Worm (Caenorhabditis elegans) whole organism, L1 larva: ENCODE results near the gene kreg-1.

Experiments used
- C04F5.9 ChIP-seq: sonication (generic microtip); optimal IDR thresholded peaks from 2 replicates; lab custom pipeline; 2016; ENCODE audit warnings: missing genetic modification characterization, missing compliant biosample characterization
- C16A3.4 ChIP-seq: fragments of 150-350 bp; optimal IDR thresholded peaks from 2 replicates; lab custom pipeline; 2014; ENCODE audit warnings: missing biosample characterization, missing genetic modification characterization
- C34B4.2 ChIP-seq: sonication (generic microtip); optimal IDR thresholded peaks from 2 replicates; lab custom pipeline; 2017; ENCODE audit warnings: mild to moderate bottlenecking, missing genetic modification characterization, missing compliant biosample characterization
- aly-2 ChIP-seq: fragments of 150-350 bp; optimal IDR thresholded peaks from 2 replicates; lab custom pipeline; 2014; ENCODE audit warnings: missing biosample characterization, missing genetic modification characterization
- ama-1 ChIP-seq: fragments of 150-350 bp; optimal IDR thresholded peaks from 2 replicates; lab custom pipeline; 2014
- blmp-1 ChIP-seq: fragments of 150-350 bp; optimal IDR thresholded peaks from 2 replicates; lab custom pipeline; 2014; ENCODE audit warnings: missing biosample characterization, missing genetic modification characterization
- ceh-63 ChIP-seq: fragments of 200-800 bp; sonication (Bioruptor generic); optimal IDR thresholded peaks from 2 replicates; lab custom pipeline; 2018; ENCODE audit warnings: mild to moderate bottlenecking, missing genetic modification characterization, missing compliant biosample characterization
- ceh-8 ChIP-seq: fragments of 200-800 bp; sonication (Bioruptor generic); optimal IDR thresholded peaks from 2 replicates; lab custom pipeline; 2018; ENCODE audit warnings: mild to moderate bottlenecking, missing genetic modification characterization, moderate library complexity, missing compliant biosample characterization
- ceh-82 ChIP-seq, 3 experiments: fragments of 150-350 bp in 1 of 3; sonication (generic microtip) in 2 of 3; optimal IDR thresholded peaks; 2 replicates each; lab custom pipeline; 2014 to 2017; ENCODE audit warnings: missing biosample characterization in 3 of 3, missing genetic modification characterization in 3 of 3
- ces-1 ChIP-seq: fragments of 150-350 bp; optimal IDR thresholded peaks from 2 replicates; lab custom pipeline; 2014; ENCODE audit warnings: missing biosample characterization, missing genetic modification reagents, missing genetic modification characterization
- efl-1 ChIP-seq, 4 experiments: fragments of 150-350 bp; optimal IDR thresholded peaks in 3 of 4; peaks in 1 of 4; 1 replicate in 1 of 4; 2 replicates in 3 of 4; lab custom pipeline; 2014; ENCODE audit warnings: missing biosample characterization in 2 of 4, missing genetic modification characterization in 2 of 4, missing genetic modification reagents in 2 of 4
- efl-3 ChIP-seq: fragments of 200-800 bp; sonication (Bioruptor generic); optimal IDR thresholded peaks from 2 replicates; lab custom pipeline; 2018; ENCODE audit warnings: mild to moderate bottlenecking, missing genetic modification characterization, missing compliant biosample characterization
- egl-13 ChIP-seq: sonication (generic microtip); optimal IDR thresholded peaks from 2 replicates; lab custom pipeline; 2016; ENCODE audit warnings: missing genotype, missing genetic modification reagents, missing genetic modification characterization, missing compliant biosample characterization
- egl-27 ChIP-seq, 2 experiments: fragments of 150-350 bp in 1 of 2; sonication (generic microtip); optimal IDR thresholded peaks; 3 replicates each; lab custom pipeline; 2017 to 2018; ENCODE audit warnings: missing biosample characterization in 2 of 2, missing genetic modification characterization in 2 of 2, missing genetic modification reagents in 2 of 2
- elt-2 ChIP-seq: sonication (generic microtip); optimal IDR thresholded peaks from 2 replicates; lab custom pipeline; 2016; ENCODE audit warnings: missing genetic modification characterization, mild to moderate bottlenecking, inconsistent platforms, missing compliant biosample characterization, missing genetic modification reagents
- elt-3 ChIP-seq, 6 experiments: fragments of 150-350 bp in 1 of 6; sonication (generic microtip); optimal IDR thresholded peaks; 2 replicates each; lab custom pipeline; 2017 to 2018; ENCODE audit warnings: missing biosample characterization in 6 of 6, missing genetic modification characterization in 6 of 6, inconsistent platforms in 1 of 6
- fkh-10 ChIP-seq: sonication (generic microtip); optimal IDR thresholded peaks from 2 replicates; lab custom pipeline; 2017; ENCODE audit warnings: missing biosample characterization, missing genetic modification reagents, missing genetic modification characterization
- fkh-4 ChIP-seq: sonication (generic microtip); optimal IDR thresholded peaks from 2 replicates; lab custom pipeline; 2016; ENCODE audit warnings: missing compliant biosample characterization, missing genetic modification characterization, borderline replicate concordance
- grh-1 ChIP-seq: fragments of 200-800 bp; sonication (Bioruptor generic); IDR thresholded peaks from 2 replicates; pipeline ENCODE4 v1.3.6; 2022; ENCODE audit warnings: missing genetic modification reagents, missing genetic modification characterization, missing compliant biosample characterization
- hlh-17 ChIP-seq: fragments of 200-800 bp; sonication (Bioruptor generic); optimal IDR thresholded peaks from 2 replicates; lab custom pipeline; 2018; ENCODE audit warnings: missing genetic modification characterization, mild to moderate bottlenecking, missing compliant biosample characterization, moderate library complexity, borderline replicate concordance
- hlh-4 ChIP-seq: sonication (generic microtip); optimal IDR thresholded peaks from 2 replicates; lab custom pipeline; 2016; ENCODE audit warnings: mild to moderate bottlenecking, missing genetic modification characterization, missing compliant biosample characterization
- irx-1 ChIP-seq: sonication (generic microtip); optimal IDR thresholded peaks from 2 replicates; lab custom pipeline; 2016; ENCODE audit warnings: missing genetic modification characterization, missing compliant biosample characterization
- lin-13 ChIP-seq: fragments of 150-350 bp; optimal IDR thresholded peaks from 2 replicates; lab custom pipeline; 2014; ENCODE audit warnings: missing biosample characterization, missing genetic modification reagents, missing genetic modification characterization
- lin-14 ChIP-seq: fragments of 200-800 bp; sonication (Bioruptor generic); optimal IDR thresholded peaks from 2 replicates; lab custom pipeline; 2018; ENCODE audit warnings: mild to moderate bottlenecking, missing genetic modification characterization, moderate library complexity, missing compliant biosample characterization
- lin-15B ChIP-seq: fragments of 150-350 bp; sonication (generic microtip); optimal IDR thresholded peaks from 3 replicates; lab custom pipeline; 2014; ENCODE audit warnings: missing biosample characterization, missing genetic modification characterization
- lin-35 ChIP-seq, 2 experiments: fragments of 150-350 bp; optimal IDR thresholded peaks; 2 replicates each; lab custom pipeline; 2014; ENCODE audit warnings: missing biosample characterization in 2 of 2, missing genetic modification characterization in 2 of 2, missing genetic modification reagents in 2 of 2
- lin-39 ChIP-seq: fragments of 150-350 bp; optimal IDR thresholded peaks from 2 replicates; lab custom pipeline; 2014; ENCODE audit warnings: missing biosample characterization, missing genetic modification reagents, missing genetic modification characterization
- lsy-2 ChIP-seq, 2 experiments: fragments of 150-350 bp; optimal IDR thresholded peaks; 2 replicates each; lab custom pipeline; 2014; ENCODE audit warnings: missing biosample characterization in 2 of 2, missing genetic modification characterization in 2 of 2
- mdl-1 ChIP-seq, 2 experiments: fragments of 150-350 bp; optimal IDR thresholded peaks; 2 replicates each; lab custom pipeline; 2014 to 2017; ENCODE audit warnings: missing biosample characterization in 2 of 2, missing genetic modification characterization in 2 of 2, inconsistent platforms in 1 of 2
- nhr-12 ChIP-seq: sonication (generic microtip); optimal IDR thresholded peaks from 2 replicates; lab custom pipeline; 2017; ENCODE audit warnings: missing biosample characterization, missing genetic modification characterization
- nhr-19 ChIP-seq: fragments of 200-800 bp; sonication (Bioruptor generic); conservative IDR thresholded peaks from 2 replicates; pipeline ENCODE4 v1.3.6; 2022; ENCODE audit warnings: missing genetic modification characterization, missing compliant biosample characterization
- nhr-20 ChIP-seq: sonication (generic microtip); optimal IDR thresholded peaks from 2 replicates; lab custom pipeline; 2016; ENCODE audit warnings: mild to moderate bottlenecking, missing genetic modification characterization, missing compliant biosample characterization
- nhr-28 ChIP-seq: fragments of 150-350 bp; optimal IDR thresholded peaks from 2 replicates; lab custom pipeline; 2014; ENCODE audit warnings: missing biosample characterization, missing genetic modification characterization
- nhr-71 ChIP-seq: sonication (generic microtip); optimal IDR thresholded peaks from 2 replicates; lab custom pipeline; 2016; ENCODE audit warnings: mild to moderate bottlenecking, missing genetic modification characterization, moderate library complexity, missing compliant biosample characterization
- nhr-85 ChIP-seq: sonication (generic microtip); peaks from one replicate; lab custom pipeline; 2016; ENCODE audit warnings: missing genetic modification characterization, inconsistent platforms, missing compliant biosample characterization
- nhr-90 ChIP-seq: sonication (generic microtip); optimal IDR thresholded peaks from 2 replicates; lab custom pipeline; 2016; ENCODE audit warnings: mild to moderate bottlenecking, missing genetic modification characterization, missing compliant biosample characterization; ENCODE audit not compliant: poor library complexity
- pax-3 ChIP-seq: fragments of 200-800 bp; sonication (Bioruptor generic); optimal IDR thresholded peaks from 2 replicates; lab custom pipeline; 2018; ENCODE audit warnings: mild to moderate bottlenecking, missing genetic modification characterization, moderate library complexity, missing compliant biosample characterization
- pqm-1 ChIP-seq: sonication (generic microtip); optimal IDR thresholded peaks from 3 replicates; lab custom pipeline; 2017; ENCODE audit warnings: missing biosample characterization, missing genetic modification characterization
- rnt-1 ChIP-seq: sonication (generic microtip); optimal IDR thresholded peaks from 2 replicates; lab custom pipeline; 2016; ENCODE audit warnings: mild to moderate bottlenecking, missing genetic modification characterization, moderate library complexity, missing compliant biosample characterization
- skn-1 ChIP-seq: fragments of 150-350 bp; optimal IDR thresholded peaks from 2 replicates; lab custom pipeline; 2014; ENCODE audit warnings: missing biosample characterization, missing genetic modification characterization
- snpc-4 ChIP-seq: fragments of 150-350 bp; optimal IDR thresholded peaks from 2 replicates; lab custom pipeline; 2014; ENCODE audit warnings: missing biosample characterization, missing genetic modification characterization
- snu-23 ChIP-seq: sonication (generic microtip); optimal IDR thresholded peaks from 2 replicates; lab custom pipeline; 2016; ENCODE audit warnings: missing genetic modification characterization, missing compliant biosample characterization
- swsn-7 ChIP-seq: sonication (generic microtip); optimal IDR thresholded peaks from 2 replicates; lab custom pipeline; 2016; ENCODE audit warnings: missing genetic modification characterization, missing compliant biosample characterization
- tbx-2 ChIP-seq: sonication (generic microtip); optimal IDR thresholded peaks from 2 replicates; lab custom pipeline; 2016; ENCODE audit warnings: missing genetic modification characterization, missing compliant biosample characterization
- unc-130 ChIP-seq: fragments of 150-350 bp; optimal IDR thresholded peaks from 2 replicates; lab custom pipeline; 2017; ENCODE audit warnings: missing biosample characterization, missing genetic modification characterization, inconsistent platforms
- unc-98 ChIP-seq: fragments of 200-800 bp; sonication (Bioruptor generic); IDR thresholded peaks from 2 replicates; pipeline ENCODE4 v1.3.6; 2022; ENCODE audit warnings: missing genetic modification characterization, missing compliant biosample characterization
- zip-4 ChIP-seq: fragments of 200-800 bp; sonication (Bioruptor generic); optimal IDR thresholded peaks from 2 replicates; lab custom pipeline; 2018; ENCODE audit warnings: mild to moderate bottlenecking, missing genetic modification characterization, moderate library complexity, missing compliant biosample characterization
- ztf-11 ChIP-seq, 2 experiments: sonication (generic microtip); optimal IDR thresholded peaks; 2 replicates each; lab custom pipeline; 2016 to 2017; ENCODE audit warnings: missing genetic modification characterization in 2 of 2, missing biosample characterization in 1 of 2, missing compliant biosample characterization in 1 of 2
- ztf-4 ChIP-seq: fragments of 150-350 bp; optimal IDR thresholded peaks from 2 replicates; lab custom pipeline; 2014; ENCODE audit warnings: missing biosample characterization, missing genetic modification characterization

Gene kreg-1

DNA sequence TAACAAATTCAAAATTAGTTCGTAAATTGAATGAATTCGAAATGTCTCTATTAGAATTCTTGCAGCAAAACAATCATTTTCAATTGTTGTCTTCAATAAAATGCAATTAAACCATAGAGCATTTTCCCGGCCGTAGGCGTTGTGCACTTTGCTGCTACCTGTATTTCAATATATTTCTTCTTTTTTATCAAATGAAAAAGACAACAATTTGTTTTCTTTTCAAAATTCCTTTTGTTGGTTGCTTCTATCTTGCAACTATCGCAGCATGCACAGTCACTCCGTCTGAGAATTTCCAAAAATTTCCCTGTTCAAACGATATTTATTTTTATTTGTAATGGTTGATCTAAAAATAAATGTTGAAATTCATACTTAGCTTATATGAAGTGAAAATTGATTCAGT lies 34.4 kb upstream of the kreg-1 start:
- no peak for TF ChIP-seq rnt-1 (tag; lab: Kevin White, UChicago)
- TF ChIP-seq ces-1 (GFP tag; lab: Kevin White, UChicago) = no peak
- no peak for TF ChIP-seq nhr-28 (tag; lab: Kevin White, UChicago)
- no peak for TF ChIP-seq ama-1 (lab: Kevin White, UChicago)
- TF ChIP-seq zip-4 (GFP tag; lab: Kevin White, UChicago) = no peak

DNA sequence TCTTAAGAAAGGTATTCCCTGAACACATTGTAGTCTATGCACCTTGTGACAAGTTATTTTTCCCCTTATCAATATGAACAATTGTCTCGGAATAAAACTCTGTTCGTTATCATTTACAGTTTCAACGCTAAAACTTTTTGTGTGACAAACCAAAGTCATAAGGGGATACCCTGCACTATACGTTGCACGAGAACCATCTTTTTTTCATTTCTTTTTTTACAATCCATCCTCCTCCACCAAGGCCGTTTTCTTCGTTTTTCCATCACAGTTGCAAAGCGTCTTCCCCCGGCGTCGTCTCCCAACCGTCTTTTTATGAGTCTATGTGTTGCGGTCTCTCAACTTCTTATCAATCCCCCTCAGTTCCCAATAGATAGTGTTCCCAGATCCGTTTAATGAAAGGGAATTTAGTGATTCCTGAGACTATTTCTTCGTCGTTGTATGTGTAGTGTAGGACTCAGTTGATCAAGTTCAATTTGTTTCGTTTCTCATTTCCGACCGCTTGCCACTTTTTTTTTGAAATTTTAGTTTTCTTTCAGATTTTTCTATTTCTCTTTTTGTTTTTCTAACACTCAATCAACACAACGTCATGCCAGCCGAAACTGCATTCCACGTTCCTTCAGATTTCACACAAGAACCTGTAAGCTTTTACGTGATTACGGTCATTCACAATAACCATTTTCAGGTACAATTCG lies 33.3 kb upstream of the kreg-1 start:
- no peak for TF ChIP-seq hlh-17 (GFP tag; lab: Kevin White, UChicago)
- no peak for TF ChIP-seq lin-39 (tag; lab: Kevin White, UChicago)
- no peak for TF ChIP-seq swsn-7 (tag; lab: Kevin White, UChicago)
- no peak for TF ChIP-seq tbx-2 (tag; lab: Kevin White, UChicago)
- TF ChIP-seq ceh-63 = no peak
- TF ChIP-seq egl-27 (tag; optimal IDR thresholded peaks at IDR 0.05; lab: Kevin White, UChicago) = no peak
- peak; percentile 92 for TF ChIP-seq nhr-85 (tag; lab: Kevin White, UChicago)
- no peak for TF ChIP-seq lin-15B (tag; lab: Kevin White, UChicago)
- TF ChIP-seq lin-13 = no peak
- TF ChIP-seq nhr-12 = no peak
- peak; percentile 4 for TF ChIP-seq skn-1
- TF ChIP-seq ceh-82 (tag; optimal IDR thresholded peaks at IDR 0.05; lab: Kevin White, UChicago) = no peak
- TF ChIP-seq ztf-4 (tag; lab: Kevin White, UChicago) = no peak
- no peak for TF ChIP-seq unc-98 (GFP tag; lab: Robert Waterston, UW)
- TF ChIP-seq pax-3 (tag; lab: Kevin White, UChicago) = no peak
- no peak for TF ChIP-seq efl-1 (optimal IDR thresholded peaks at IDR 0.05; lab: Kevin White, UChicago)
- TF ChIP-seq efl-1 (GFP tag; optimal IDR thresholded peaks at IDR 0.05 in 1 of 2; lab: Kevin White, UChicago) = no peak
- peak; percentile 64 for TF ChIP-seq snu-23 (GFP tag; lab: Kevin White, UChicago)
- TF ChIP-seq snpc-4 (tag; lab: Kevin White, UChicago) = no peak
- TF ChIP-seq mdl-1 (tag; optimal IDR thresholded peaks at IDR 0.05; lab: Kevin White, UChicago) = peak in 1 of 2 experiments; percentile 51
- TF ChIP-seq egl-13 (tag; lab: Kevin White, UChicago) = no peak
- TF ChIP-seq efl-3 (GFP tag; lab: Kevin White, UChicago) = no peak
- TF ChIP-seq ces-1 (GFP tag; lab: Kevin White, UChicago) = no peak
- TF ChIP-seq nhr-19 (GFP tag; lab: Robert Waterston, UW) = 0 out of 2 replicates have a peak, but pooled peaks have one; percentile 13
- TF ChIP-seq lin-14 = peak; percentile 75
- TF ChIP-seq fkh-10 (GFP tag; lab: Kevin White, UChicago) = no peak
- no peak for TF ChIP-seq hlh-4
- no peak for TF ChIP-seq ztf-11 (tag; optimal IDR thresholded peaks at IDR 0.05; lab: Kevin White, UChicago)
- TF ChIP-seq pqm-1 (tag; lab: Kevin White, UChicago) = no peak
- TF ChIP-seq grh-1 (GFP tag; lab: Robert Waterston, UW) = no peak
- TF ChIP-seq irx-1 = no peak
- peak in 1 of 2 experiments; percentile 73 for TF ChIP-seq lin-35 (GFP tag; optimal IDR thresholded peaks at IDR 0.05; lab: Kevin White, UChicago)
- no peak for TF ChIP-seq C34B4.2 (tag; lab: Kevin White, UChicago)
- no peak for TF ChIP-seq lsy-2 (tag; optimal IDR thresholded peaks at IDR 0.05; lab: Kevin White, UChicago)
- no peak for TF ChIP-seq ceh-8 (GFP tag; lab: Kevin White, UChicago)
- TF ChIP-seq nhr-71 (tag; lab: Kevin White, UChicago) = peak; percentile 74
- no peak for TF ChIP-seq aly-2
- TF ChIP-seq unc-130 = peak; percentile 47
- TF ChIP-seq elt-2 (tag; lab: Kevin White, UChicago) = peak; percentile 50
- TF ChIP-seq zip-4 (GFP tag; lab: Kevin White, UChicago) = no peak
- TF ChIP-seq blmp-1 (tag; lab: Kevin White, UChicago) = peak; percentile 57
- TF ChIP-seq nhr-20 = peak; percentile 89
- TF ChIP-seq elt-3 (tag; optimal IDR thresholded peaks at IDR 0.05; lab: Kevin White, UChicago) = peak in 4 of 6 experiments; percentile 69 to 79 (median 70)
- no peak for TF ChIP-seq C04F5.9 (tag; lab: Kevin White, UChicago)
- peak; percentile 41 for TF ChIP-seq nhr-90
- TF ChIP-seq C16A3.4 = peak; percentile 13
- TF ChIP-seq fkh-4 (tag; lab: Kevin White, UChicago) = no peak
